Fruit fly (Drosophila melanogaster): Measurements from ENCODE around the gene osk.

DNA sequence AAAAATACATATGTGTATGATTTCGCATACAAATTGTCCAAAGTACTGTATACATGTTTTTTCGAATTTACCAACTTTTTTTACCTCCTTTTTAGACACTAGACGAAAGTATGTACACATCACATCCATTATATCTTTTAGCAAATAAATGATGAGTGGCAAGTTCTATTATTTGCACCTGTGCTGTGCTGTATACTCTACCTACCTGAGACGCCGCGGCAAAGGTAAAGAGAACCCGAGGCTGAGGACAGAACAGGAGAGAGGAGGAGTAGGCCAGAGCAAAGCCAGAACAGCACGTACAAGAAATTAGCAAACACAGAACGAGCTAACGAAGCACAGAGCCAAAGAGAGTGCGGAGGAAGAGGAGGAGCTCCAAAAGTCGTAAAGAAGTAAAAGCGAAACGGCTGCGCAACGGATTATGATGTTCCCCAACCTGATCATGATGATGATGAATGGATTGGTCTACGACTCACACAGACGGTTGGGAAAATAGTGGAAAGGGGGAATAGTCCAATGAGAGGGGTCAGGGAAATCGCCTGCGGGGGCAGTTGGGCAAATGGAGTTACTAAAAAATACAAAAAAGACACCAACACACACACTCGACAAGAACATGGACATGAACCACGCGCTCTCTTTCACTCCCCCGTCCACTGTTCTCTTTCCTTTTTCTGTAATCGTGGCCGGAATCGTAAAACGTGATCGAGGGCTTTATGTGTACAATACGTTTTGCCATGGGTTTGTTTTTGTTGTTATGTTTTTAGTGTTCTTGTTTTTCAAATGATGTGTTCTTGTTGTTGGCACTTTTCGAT lies 6.9 kb upstream of the osk start:
- TF ChIP-seq kay (GFP tag; ENCODE audit: borderline replicate concordance) (no peak), CG11617 (GFP tag; optimal IDR thresholded peaks at IDR 0.05) (no peak), Hr96 (GFP tag; optimal IDR thresholded peaks at IDR 0.05) (peak; percentile 21), CG14711 (tag; optimal IDR thresholded peaks at IDR 0.05) (peak; percentile 61), Clk (GFP tag; optimal IDR thresholded peaks at IDR 0.05) (no peak), CG33017 (tag; optimal IDR thresholded peaks at IDR 0.05) (no peak), Mnt (GFP tag; optimal IDR thresholded peaks at IDR 0.05) (no peak), ovo (GFP tag; optimal IDR thresholded peaks at IDR 0.05) (no peak), cnc (optimal IDR thresholded peaks at IDR 0.05) (no peak), CG7045 (GFP tag; optimal IDR thresholded peaks at IDR 0.05) (no peak), CG1620 (GFP tag; optimal IDR thresholded peaks at IDR 0.05) (no peak), Crg-1 (GFP tag; optimal IDR thresholded peaks at IDR 0.05) (peak; percentile 18)
